Worm (Caenorhabditis elegans): ENCODE data around the gene str-124.

The str-124 gene

DNA sequence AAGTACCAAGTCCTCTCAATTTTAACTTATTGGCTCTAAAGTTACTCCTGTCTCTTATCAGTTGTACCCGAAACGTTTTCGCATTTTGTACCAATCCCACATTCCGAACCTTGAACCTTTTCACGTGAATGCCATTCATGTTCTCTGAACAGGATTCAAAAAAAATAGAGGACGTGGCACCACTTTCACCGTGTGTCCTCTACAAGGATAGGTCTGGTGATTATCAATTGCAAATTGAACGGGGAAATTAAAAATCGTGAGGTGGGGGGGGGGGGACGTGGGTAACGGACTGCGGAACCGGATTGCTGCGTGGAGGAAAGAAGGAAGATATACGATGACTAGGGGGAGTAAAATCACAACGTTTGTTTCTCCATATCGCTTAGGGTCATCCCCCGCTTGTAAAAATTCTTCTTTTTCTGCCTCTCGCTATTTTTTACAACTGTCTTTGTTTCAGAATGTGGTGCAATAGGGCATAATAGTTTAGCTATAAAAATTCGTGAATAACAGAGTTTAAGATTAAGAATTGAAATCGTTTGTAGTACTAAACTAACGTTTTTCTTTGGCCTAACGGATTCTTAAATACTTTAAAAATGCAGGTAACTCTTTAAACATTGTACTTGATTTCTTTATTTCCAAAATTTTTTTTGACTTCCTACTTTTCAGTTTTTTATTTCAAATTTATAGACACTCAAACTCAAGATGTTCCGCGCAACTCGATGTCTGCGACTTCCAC lies 5.8 kb upstream of the str-124 start, which contains the start of gene alh-13:
alh-13 (plus strand) TSS at position 683 of the 733 bp plus-strand sequence.
- TF ChIP-seq lin-13 (GFP tag; optimal IDR thresholded peaks at IDR 0.05) (no peak), nhr-21 (tag; optimal IDR thresholded peaks at IDR 0.05) (peak; percentile 62), peb-1 (tag; optimal IDR thresholded peaks at IDR 0.05) (no peak), lsy-2 (tag; optimal IDR thresholded peaks at IDR 0.05) (no peak), sma-9 (GFP tag; optimal IDR thresholded peaks at IDR 0.05) (no peak), sma-9 (tag; optimal IDR thresholded peaks at IDR 0.05) (no peak), lin-11 (tag; optimal IDR thresholded peaks at IDR 0.05) (no peak), nhr-237 (tag; optimal IDR thresholded peaks at IDR 0.05) (no peak), mdl-1 (tag; optimal IDR thresholded peaks at IDR 0.05) (peak in 1 of 2 experiments; percentile 11), ceh-16 (tag; optimal IDR thresholded peaks at IDR 0.05) (no peak), ceh-82 (tag; optimal IDR thresholded peaks at IDR 0.05) (no peak), fos-1 (tag; optimal IDR thresholded peaks at IDR 0.05) (no peak), dmd-4 (tag; optimal IDR thresholded peaks at IDR 0.05) (no peak), snpc-4 (tag; optimal IDR thresholded peaks at IDR 0.05) (no peak), nhr-23 (tag; optimal IDR thresholded peaks at IDR 0.05) (no peak), crh-2 (tag; optimal IDR thresholded peaks at IDR 0.05) (peak; percentile 31), R02D3.7 (tag; optimal IDR thresholded peaks at IDR 0.05) (no peak), alr-1 (tag; optimal IDR thresholded peaks at IDR 0.05) (no peak), ZK546.5 (tag; optimal IDR thresholded peaks at IDR 0.05) (no peak), blmp-1 (tag; optimal IDR thresholded peaks at IDR 0.05; ENCODE audit: insufficient read depth) (peak; percentile 54), sem-4 (tag; optimal IDR thresholded peaks at IDR 0.05) (no peak), nhr-6 (tag; optimal IDR thresholded peaks at IDR 0.05) (no peak)

- TF ChIP-seq alr-1 (tag; optimal IDR thresholded peaks at IDR 0.05) (no peak), nhr-11 (tag; optimal IDR thresholded peaks at IDR 0.05) (no peak), lin-13 (GFP tag; optimal IDR thresholded peaks at IDR 0.05) (no peak), unc-55 (GFP tag; optimal IDR thresholded peaks at IDR 0.05) (no peak), ztf-11 (tag; optimal IDR thresholded peaks at IDR 0.05) (no peak), ama-1 (optimal IDR thresholded peaks at IDR 0.05) (no peak), ZK546.5 (tag; optimal IDR thresholded peaks at IDR 0.05) (no peak), ztf-4 (tag; optimal IDR thresholded peaks at IDR 0.05) (no peak), nhr-77 (tag; optimal IDR thresholded peaks at IDR 0.05) (no peak), ceh-82 (tag; optimal IDR thresholded peaks at IDR 0.05) (no peak), fos-1 (tag; optimal IDR thresholded peaks at IDR 0.05) (no peak), dmd-4 (tag; optimal IDR thresholded peaks at IDR 0.05) (no peak), crh-2 (tag; optimal IDR thresholded peaks at IDR 0.05) (no peak), F13H6.1 (tag; optimal IDR thresholded peaks at IDR 0.05) (no peak)
Observed at ce11 chrX:12790036-12790435, 2.3 kb downstream of the str-124 start, which contains the start of gene str-123. str-123 (plus strand) TSS chrX:12790336.

ce11 chrX:12792554-12792953 lies 4.8 kb downstream of the str-124 start, which contains the start of gene abf-5:
abf-5 (plus strand) TSS chrX:12792854.
- TF ChIP-seq ztf-4 (tag; optimal IDR thresholded peaks at IDR 0.05) = no peak
- no peak for TF ChIP-seq gmeb-1 (tag; optimal IDR thresholded peaks at IDR 0.05)
- TF ChIP-seq aly-2 (tag; optimal IDR thresholded peaks at IDR 0.05) = no peak
- TF ChIP-seq peb-1 (tag; optimal IDR thresholded peaks at IDR 0.05) = no peak
- no peak for TF ChIP-seq C34F6.9 (tag; optimal IDR thresholded peaks at IDR 0.05)
- no peak for TF ChIP-seq lsy-2 (tag; optimal IDR thresholded peaks at IDR 0.05)
- no peak for TF ChIP-seq lin-11 (tag; optimal IDR thresholded peaks at IDR 0.05)
- TF ChIP-seq nhr-21 (tag; optimal IDR thresholded peaks at IDR 0.05) = no peak
- TF ChIP-seq Y55F3AM.14 (GFP tag; optimal IDR thresholded peaks at IDR 0.05) = no peak
- no peak for TF ChIP-seq elt-1 (tag; optimal IDR thresholded peaks at IDR 0.05)
- TF ChIP-seq ztf-11 (tag; optimal IDR thresholded peaks at IDR 0.05) = no peak

- TF ChIP-seq sma-9 (GFP tag; optimal IDR thresholded peaks at IDR 0.05) (no peak), sma-9 (tag; optimal IDR thresholded peaks at IDR 0.05) (no peak), sma-3 (GFP tag; optimal IDR thresholded peaks at IDR 0.05) (peak; percentile 23), nhr-21 (tag; optimal IDR thresholded peaks at IDR 0.05) (peak; percentile 50)
Observed at ce11 chrX:12793075-12793474, 5.4 kb downstream of the str-124 start.

Data from whole organism, L2 larva.